Fruit fly (Drosophila melanogaster): ENCODE results near the gene Cad74A.

The Cad74A gene

DNA sequence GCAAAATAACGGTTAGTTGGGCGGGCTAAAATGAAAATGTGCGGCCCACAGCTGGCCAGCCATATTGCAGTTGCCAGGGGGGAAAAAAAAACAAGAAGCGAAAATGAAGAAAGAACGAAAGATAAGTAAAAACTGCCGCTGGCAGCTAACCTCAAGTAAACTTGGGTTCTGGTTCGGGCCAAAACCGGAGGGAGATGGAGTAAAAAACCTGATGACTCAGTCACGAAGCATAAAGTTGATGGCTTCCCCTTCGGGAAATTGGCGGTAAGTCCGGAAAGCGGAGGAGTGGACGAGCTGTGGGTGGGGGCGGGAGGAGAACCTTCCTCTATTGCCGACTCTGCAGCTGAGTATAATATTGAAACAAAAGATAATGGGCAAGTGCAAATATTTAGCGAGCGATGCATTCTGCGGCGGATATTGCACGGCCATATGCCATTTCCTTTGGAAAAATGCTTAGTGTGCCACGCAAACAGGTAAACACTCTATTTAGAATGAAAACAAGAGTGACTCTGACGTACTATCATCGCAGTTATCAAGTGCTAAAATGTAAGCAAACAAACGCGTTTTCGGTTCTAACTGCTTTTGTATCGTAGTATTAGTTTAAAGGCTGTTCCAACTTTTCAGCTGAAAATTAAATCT is 39.9 kb upstream of the Cad74A start:
- TF ChIP-seq bab1 (GFP tag; optimal IDR thresholded peaks at IDR 0.05), result no peak
- no peak for TF ChIP-seq CG1620 (GFP tag; optimal IDR thresholded peaks at IDR 0.05)
- TF ChIP-seq Hr96 (GFP tag; optimal IDR thresholded peaks at IDR 0.05), result no peak
- TF ChIP-seq kay (GFP tag; ENCODE audit: borderline replicate concordance), result peak; percentile 76
- TF ChIP-seq Mnt (GFP tag; optimal IDR thresholded peaks at IDR 0.05), result no peak
- peak; percentile 22 for TF ChIP-seq CG11617 (GFP tag; optimal IDR thresholded peaks at IDR 0.05)
- TF ChIP-seq Clk (GFP tag; optimal IDR thresholded peaks at IDR 0.05), result no peak
- TF ChIP-seq CG12768 (GFP tag; optimal IDR thresholded peaks at IDR 0.05), result peak; percentile 56
- no peak for TF ChIP-seq CG5204 (GFP tag; optimal IDR thresholded peaks at IDR 0.05)
- peak; percentile 46 for TF ChIP-seq Crg-1 (GFP tag; optimal IDR thresholded peaks at IDR 0.05)
- peak; percentile 32 for TF ChIP-seq CG7101 (tag; optimal IDR thresholded peaks at IDR 0.05)
- TF ChIP-seq CG33017 (tag; optimal IDR thresholded peaks at IDR 0.05), result peak; percentile 29
- TF ChIP-seq CG7045 (GFP tag; optimal IDR thresholded peaks at IDR 0.05), result peak; percentile 10
- peak; percentile 27 for TF ChIP-seq pad (GFP tag; optimal IDR thresholded peaks at IDR 0.05)
- no peak for TF ChIP-seq toe (GFP tag; optimal IDR thresholded peaks at IDR 0.05)
- peak; percentile 90 for TF ChIP-seq tj (GFP tag; optimal IDR thresholded peaks at IDR 0.05)
- TF ChIP-seq cnc (optimal IDR thresholded peaks at IDR 0.05), result no peak
- no peak for TF ChIP-seq ovo (GFP tag; optimal IDR thresholded peaks at IDR 0.05)
- peak; percentile 18 for TF ChIP-seq CG14711 (tag; optimal IDR thresholded peaks at IDR 0.05)
- peak; percentile 33 for TF ChIP-seq cic (GFP tag; optimal IDR thresholded peaks at IDR 0.05)

DNA sequence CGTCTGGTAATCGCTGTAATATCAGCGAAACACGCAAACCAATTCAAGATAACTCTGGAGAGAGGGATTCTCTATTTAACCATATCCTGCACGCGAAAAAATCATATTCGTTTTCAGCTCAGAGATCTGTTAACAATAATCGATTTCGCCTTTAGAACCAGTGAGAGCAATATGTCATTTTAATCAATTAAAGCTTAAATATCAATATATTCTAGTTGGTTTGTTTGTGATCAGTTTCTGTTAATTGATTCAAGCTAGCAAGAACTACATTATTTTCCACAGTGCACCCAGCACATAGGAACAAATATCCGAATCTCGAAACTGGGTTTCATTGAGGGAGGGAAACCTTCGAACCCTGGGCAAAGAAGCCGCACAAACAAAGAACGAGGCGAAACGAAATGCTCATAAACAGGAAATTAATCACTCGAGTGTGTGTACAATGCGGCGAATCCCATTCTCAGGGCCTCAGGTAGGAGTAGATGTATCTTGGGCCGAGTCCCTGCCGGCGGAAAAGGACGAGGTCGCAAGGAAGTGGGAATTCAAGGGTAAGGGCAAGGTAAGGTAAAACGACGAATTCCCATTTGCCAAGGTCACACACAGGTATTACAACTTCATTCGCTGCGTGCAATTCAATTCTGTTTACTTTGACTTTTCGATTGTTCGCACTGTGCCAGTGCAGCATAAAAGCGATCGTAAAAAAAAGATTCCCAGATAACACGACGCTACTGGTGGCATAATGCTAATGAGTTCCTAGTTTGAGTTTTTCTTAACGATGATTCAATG is 36.8 kb upstream of the Cad74A start:
- no peak for TF ChIP-seq CG1620 (GFP tag; optimal IDR thresholded peaks at IDR 0.05)
- TF ChIP-seq Clk (GFP tag; optimal IDR thresholded peaks at IDR 0.05), result no peak
- no peak for TF ChIP-seq toe (GFP tag; optimal IDR thresholded peaks at IDR 0.05)
- no peak for TF ChIP-seq CG12768 (GFP tag; optimal IDR thresholded peaks at IDR 0.05)
- TF ChIP-seq bab1 (GFP tag; optimal IDR thresholded peaks at IDR 0.05), result no peak
- TF ChIP-seq Hr96 (GFP tag; optimal IDR thresholded peaks at IDR 0.05), result no peak
- no peak for TF ChIP-seq cnc (optimal IDR thresholded peaks at IDR 0.05)
- TF ChIP-seq CG14711 (tag; optimal IDR thresholded peaks at IDR 0.05), result no peak
- no peak for TF ChIP-seq CG33017 (tag; optimal IDR thresholded peaks at IDR 0.05)
- TF ChIP-seq pad (GFP tag; optimal IDR thresholded peaks at IDR 0.05), result no peak
- no peak for TF ChIP-seq CG11617 (GFP tag; optimal IDR thresholded peaks at IDR 0.05)
- no peak for TF ChIP-seq CG5204 (GFP tag; optimal IDR thresholded peaks at IDR 0.05)

DNA sequence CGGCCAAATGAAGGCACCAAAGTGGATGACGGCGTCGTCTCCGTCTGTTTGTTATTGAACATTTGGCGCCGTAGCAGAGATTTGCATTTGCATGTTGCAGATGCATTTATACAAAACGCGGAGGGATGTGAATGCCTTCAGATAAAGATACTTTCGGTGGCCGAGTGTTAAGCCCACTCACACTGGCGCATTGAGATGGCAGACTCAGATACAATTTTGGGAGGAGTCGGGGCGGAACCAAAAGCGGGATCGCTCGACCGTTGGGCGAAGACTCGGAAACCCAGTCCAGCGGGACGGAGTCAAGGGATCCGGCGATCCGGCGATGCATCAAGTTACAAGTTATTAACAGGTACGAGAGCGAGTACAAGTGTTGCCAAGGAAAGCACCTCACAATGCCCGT is 32.8 kb upstream of the Cad74A start:
- TF ChIP-seq CG14711 (tag; optimal IDR thresholded peaks at IDR 0.05), result no peak
- no peak for TF ChIP-seq CG11617 (GFP tag; optimal IDR thresholded peaks at IDR 0.05)
- no peak for TF ChIP-seq Hr96 (GFP tag; optimal IDR thresholded peaks at IDR 0.05)
- TF ChIP-seq Crg-1 (GFP tag; optimal IDR thresholded peaks at IDR 0.05), result no peak
- TF ChIP-seq kay (GFP tag; ENCODE audit: borderline replicate concordance), result no peak
- no peak for TF ChIP-seq toe (GFP tag; optimal IDR thresholded peaks at IDR 0.05)
- no peak for TF ChIP-seq CG1620 (GFP tag; optimal IDR thresholded peaks at IDR 0.05)
- TF ChIP-seq ovo (GFP tag; optimal IDR thresholded peaks at IDR 0.05), result no peak
- TF ChIP-seq bab1 (GFP tag; optimal IDR thresholded peaks at IDR 0.05), result no peak
- TF ChIP-seq CG5204 (GFP tag; optimal IDR thresholded peaks at IDR 0.05), result no peak
- no peak for TF ChIP-seq CG12768 (GFP tag; optimal IDR thresholded peaks at IDR 0.05)
- no peak for TF ChIP-seq Mnt (GFP tag; optimal IDR thresholded peaks at IDR 0.05)
- TF ChIP-seq pad (GFP tag; optimal IDR thresholded peaks at IDR 0.05), result no peak
- TF ChIP-seq cnc (optimal IDR thresholded peaks at IDR 0.05), result no peak
- no peak for TF ChIP-seq CG7045 (GFP tag; optimal IDR thresholded peaks at IDR 0.05)
- no peak for TF ChIP-seq Clk (GFP tag; optimal IDR thresholded peaks at IDR 0.05)
- TF ChIP-seq tj (GFP tag; optimal IDR thresholded peaks at IDR 0.05), result no peak
- no peak for TF ChIP-seq CG7101 (tag; optimal IDR thresholded peaks at IDR 0.05)
- no peak for TF ChIP-seq cic (GFP tag; optimal IDR thresholded peaks at IDR 0.05)

DNA sequence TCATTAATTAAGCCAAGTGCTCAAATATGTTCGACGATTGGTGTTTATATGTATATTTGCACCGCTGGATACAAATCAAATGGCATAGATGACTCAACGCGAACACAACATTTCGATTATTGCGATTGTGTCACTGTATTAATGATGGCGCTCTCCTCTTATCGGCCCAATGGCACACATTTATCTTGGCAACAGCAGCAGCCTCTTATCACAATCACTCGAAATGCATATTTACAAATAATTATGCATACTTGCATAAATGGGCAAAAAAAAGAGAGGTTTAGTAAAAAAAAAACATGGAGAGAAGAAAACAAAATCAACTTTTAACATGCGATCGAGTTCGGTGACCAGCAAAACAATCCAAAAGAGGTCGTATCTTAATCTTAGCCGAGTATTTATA is 31.9 kb upstream of the Cad74A start:
- TF ChIP-seq tj (GFP tag; optimal IDR thresholded peaks at IDR 0.05) (peak; percentile 54), Hr96 (GFP tag; optimal IDR thresholded peaks at IDR 0.05) (no peak)

DNA sequence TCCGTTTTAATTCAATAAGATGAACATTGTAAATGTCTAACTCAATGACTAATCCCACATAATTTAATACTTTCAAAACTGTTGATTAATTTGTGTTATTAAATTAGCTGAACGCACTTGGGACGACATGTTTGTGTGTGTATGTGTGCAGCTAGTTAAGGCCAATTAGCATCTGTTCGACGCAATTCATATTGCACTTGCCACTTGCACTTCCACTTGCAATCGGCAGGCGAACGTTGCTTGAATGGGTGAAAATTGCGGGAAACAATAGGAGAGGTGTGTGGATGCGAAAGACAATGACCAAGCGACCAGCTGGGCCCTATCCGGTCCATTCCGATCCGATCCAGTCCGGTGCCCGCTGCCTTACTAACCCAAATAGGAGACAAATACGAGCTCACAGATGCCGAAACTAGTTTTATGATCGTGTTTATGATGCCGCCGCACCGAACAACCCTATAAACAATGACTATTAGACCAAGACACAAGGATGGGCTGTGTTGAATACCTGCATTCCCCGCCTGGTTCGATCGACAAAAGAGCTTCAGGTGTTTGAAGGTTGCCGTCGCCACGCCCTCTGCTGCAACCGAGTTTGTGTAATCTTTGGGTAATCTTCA is 28.3 kb upstream of the Cad74A start:
- TF ChIP-seq Clk (GFP tag; optimal IDR thresholded peaks at IDR 0.05) (no peak), CG7045 (GFP tag; optimal IDR thresholded peaks at IDR 0.05) (no peak), CG5204 (GFP tag; optimal IDR thresholded peaks at IDR 0.05) (no peak), ovo (GFP tag; optimal IDR thresholded peaks at IDR 0.05) (no peak), Mnt (GFP tag; optimal IDR thresholded peaks at IDR 0.05) (no peak), Hr96 (GFP tag; optimal IDR thresholded peaks at IDR 0.05) (no peak), CG12768 (GFP tag; optimal IDR thresholded peaks at IDR 0.05) (no peak), kay (GFP tag; ENCODE audit: borderline replicate concordance) (no peak), pad (GFP tag; optimal IDR thresholded peaks at IDR 0.05) (no peak), CG33017 (tag; optimal IDR thresholded peaks at IDR 0.05) (no peak), cnc (optimal IDR thresholded peaks at IDR 0.05) (no peak), CG14711 (tag; optimal IDR thresholded peaks at IDR 0.05) (no peak), toe (GFP tag; optimal IDR thresholded peaks at IDR 0.05) (no peak)

DNA sequence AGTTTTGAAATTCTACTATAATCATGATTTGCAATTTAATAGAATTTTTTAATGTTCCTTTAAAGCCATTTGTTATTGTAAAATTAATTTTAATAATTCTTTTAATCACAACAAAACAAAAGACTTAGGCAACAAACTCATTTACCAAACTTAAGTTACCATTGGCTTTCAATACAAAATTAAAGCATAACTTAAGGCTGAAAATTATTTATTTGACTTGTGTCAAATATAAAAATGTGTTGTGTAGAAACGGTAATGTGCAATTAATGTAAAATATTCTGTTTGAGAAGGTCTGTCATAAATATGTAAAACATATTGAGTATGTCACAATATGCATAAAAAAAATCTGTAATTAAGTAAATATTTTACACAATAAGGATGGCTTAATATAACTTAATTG is 27.7 kb upstream of the Cad74A start:
- TF ChIP-seq Crg-1 (GFP tag; optimal IDR thresholded peaks at IDR 0.05) (no peak), kay (GFP tag; ENCODE audit: borderline replicate concordance) (no peak), CG7045 (GFP tag; optimal IDR thresholded peaks at IDR 0.05) (no peak), CG33017 (tag; optimal IDR thresholded peaks at IDR 0.05) (no peak), pad (GFP tag; optimal IDR thresholded peaks at IDR 0.05) (no peak), tj (GFP tag; optimal IDR thresholded peaks at IDR 0.05) (no peak), Mnt (GFP tag; optimal IDR thresholded peaks at IDR 0.05) (no peak), CG5204 (GFP tag; optimal IDR thresholded peaks at IDR 0.05) (no peak), CG11617 (GFP tag; optimal IDR thresholded peaks at IDR 0.05) (no peak), Clk (GFP tag; optimal IDR thresholded peaks at IDR 0.05) (no peak), CG1620 (GFP tag; optimal IDR thresholded peaks at IDR 0.05) (no peak), bab1 (GFP tag; optimal IDR thresholded peaks at IDR 0.05) (no peak), Hr96 (GFP tag; optimal IDR thresholded peaks at IDR 0.05) (no peak), CG12768 (GFP tag; optimal IDR thresholded peaks at IDR 0.05) (no peak), cnc (optimal IDR thresholded peaks at IDR 0.05) (no peak), CG7101 (tag; optimal IDR thresholded peaks at IDR 0.05) (no peak), ovo (GFP tag; optimal IDR thresholded peaks at IDR 0.05) (no peak), cic (GFP tag; optimal IDR thresholded peaks at IDR 0.05) (no peak), CG14711 (tag; optimal IDR thresholded peaks at IDR 0.05) (no peak)

All from whole organism, adult.